Fruit fly (Drosophila melanogaster) whole organism, embryonic: ENCODE results near the gene Noa36.

Source experiments
- Asciz ChIP-seq: fragments of 200-800 bp; sonication (Bioruptor generic); optimal IDR thresholded peaks from 2 replicates; lab custom pipeline; 2017; ENCODE audit warnings: missing biosample characterization, mild to moderate bottlenecking, missing genetic modification characterization, missing genetic modification reagents
- Bdp1 ChIP-seq: fragments of 200-800 bp; sonication (Bioruptor generic); optimal IDR thresholded peaks from 3 replicates; lab custom pipeline; 2016; ENCODE audit warnings: missing biosample characterization, missing genetic modification characterization
- Blimp-1 ChIP-seq: fragments of 200-800 bp; sonication (Bioruptor generic); optimal IDR thresholded peaks from 3 replicates; lab custom pipeline; 2018; ENCODE audit warnings: missing biosample characterization, missing genetic modification characterization, mild to moderate bottlenecking, moderate library complexity, missing genetic modification reagents
- CG10147 ChIP-seq: fragments of 200-800 bp; sonication (Bioruptor generic); optimal IDR thresholded peaks from 2 replicates; lab custom pipeline; 2019; ENCODE audit warnings: missing biosample characterization, mild to moderate bottlenecking, missing genetic modification characterization, moderate library complexity
- CG10366 ChIP-seq: fragments of 200-800 bp; sonication (Bioruptor generic); IDR thresholded peaks from 2 replicates; pipeline ENCODE4 v1.3.6; 2022; ENCODE audit warnings: missing biosample characterization, missing genetic modification characterization
- CG10431 ChIP-seq: fragments of 200-800 bp; sonication (Bioruptor generic); optimal IDR thresholded peaks from 3 replicates; lab custom pipeline; 2018; ENCODE audit warnings: missing biosample characterization, mild to moderate bottlenecking, missing genetic modification characterization
- CG11093 ChIP-seq: fragments of 200-800 bp; sonication (Bioruptor generic); IDR thresholded peaks from 3 replicates; pipeline ENCODE4 v1.3.6; 2022; ENCODE audit warnings: missing biosample characterization, missing genetic modification characterization
- CG11398 ChIP-seq: fragments of 200-800 bp; sonication (Bioruptor generic); optimal IDR thresholded peaks from 2 replicates; lab custom pipeline; 2016; ENCODE audit warnings: missing biosample characterization, missing genetic modification characterization
- CG12744 ChIP-seq: fragments of 200-800 bp; sonication (Bioruptor generic); optimal IDR thresholded peaks from 2 replicates; lab custom pipeline; 2016; ENCODE audit warnings: missing biosample characterization, missing genetic modification characterization
- CG15269 ChIP-seq: fragments of 200-800 bp; sonication (Bioruptor generic); optimal IDR thresholded peaks from 2 replicates; lab custom pipeline; 2018; ENCODE audit warnings: missing biosample characterization, mild to moderate bottlenecking, missing genetic modification characterization, moderate library complexity
- CG17186 ChIP-seq: fragments of 200-800 bp; sonication (Bioruptor generic); optimal IDR thresholded peaks from 3 replicates; lab custom pipeline; 2017; ENCODE audit warnings: missing biosample characterization, missing genetic modification reagents, missing genetic modification characterization
- CG18011 ChIP-seq: fragments of 200-800 bp; sonication (Bioruptor generic); optimal IDR thresholded peaks from 2 replicates; lab custom pipeline; 2017; ENCODE audit warnings: missing biosample characterization, missing genetic modification characterization, mild to moderate bottlenecking, moderate library complexity, missing genotype
- CG2129 ChIP-seq: fragments of 200-800 bp; sonication (Bioruptor generic); IDR thresholded peaks from 2 replicates; pipeline ENCODE4 v1.3.6; 2022; ENCODE audit warnings: missing biosample characterization, missing genetic modification characterization; ENCODE audit not compliant: partially characterized antibody
- CG2678 ChIP-seq: fragments of 200-800 bp; sonication (Bioruptor generic); optimal IDR thresholded peaks from 3 replicates; lab custom pipeline; 2019; ENCODE audit warnings: missing biosample characterization, mild to moderate bottlenecking, missing genetic modification characterization, moderate library complexity
- CG4360 ChIP-seq: fragments of 200-800 bp; sonication (Bioruptor generic); IDR thresholded peaks from 2 replicates; pipeline ENCODE4 v1.3.6; 2022; ENCODE audit warnings: missing biosample characterization, missing genetic modification characterization
- CG4617 ChIP-seq: fragments of 200-800 bp; sonication (Bioruptor generic); optimal IDR thresholded peaks from 3 replicates; lab custom pipeline; 2016; ENCODE audit warnings: missing biosample characterization, missing genetic modification characterization, borderline replicate concordance
- CG4820 ChIP-seq: fragments of 200-800 bp; sonication (Bioruptor generic); optimal IDR thresholded peaks from 3 replicates; lab custom pipeline; 2016; ENCODE audit warnings: missing biosample characterization, missing genetic modification characterization
- CG4854 ChIP-seq: fragments of 200-800 bp; sonication (Bioruptor generic); optimal IDR thresholded peaks from 2 replicates; lab custom pipeline; 2016; ENCODE audit warnings: missing biosample characterization, missing genetic modification characterization, inconsistent platforms
- CG5180 ChIP-seq: fragments of 200-800 bp; sonication (Bioruptor generic); optimal IDR thresholded peaks from 3 replicates; lab custom pipeline; 2017; ENCODE audit warnings: missing biosample characterization, missing genetic modification characterization, mild to moderate bottlenecking, moderate library complexity, missing genetic modification reagents
- CG7372 ChIP-seq: fragments of 200-800 bp; sonication (Bioruptor generic); IDR thresholded peaks from 2 replicates; pipeline ENCODE4 v1.3.6; 2022; ENCODE audit warnings: missing biosample characterization, missing genetic modification characterization
- CG8478 ChIP-seq: fragments of >200 bp; optimal IDR thresholded peaks from 2 replicates; lab custom pipeline; 2018
- CG9817 ChIP-seq: fragments of 200-800 bp; sonication (Bioruptor generic); optimal IDR thresholded peaks from 2 replicates; lab custom pipeline; 2018; ENCODE audit warnings: missing biosample characterization, mild to moderate bottlenecking, missing genetic modification characterization, moderate library complexity
- E2f1 ChIP-seq: fragments of 200-800 bp; sonication (Bioruptor generic); IDR thresholded peaks from 2 replicates; pipeline ENCODE4 v1.3.6; 2022; ENCODE audit warnings: missing biosample characterization, missing genetic modification characterization
- E2f2 ChIP-seq: fragments of 200-800 bp; sonication (Bioruptor generic); IDR thresholded peaks from 2 replicates; pipeline ENCODE4 v1.3.6; 2022; ENCODE audit warnings: missing biosample characterization, missing genetic modification characterization
- Ets97D ChIP-seq: fragments of 200-800 bp; sonication (Bioruptor generic); optimal IDR thresholded peaks from 3 replicates; lab custom pipeline; 2016; ENCODE audit warnings: missing biosample characterization, missing genetic modification characterization
- Fer1 ChIP-seq: fragments of 200-800 bp; sonication (Bioruptor generic); optimal IDR thresholded peaks from 2 replicates; lab custom pipeline; 2017; ENCODE audit warnings: missing biosample characterization, mild to moderate bottlenecking, missing genetic modification characterization
- Hmx ChIP-seq: fragments of 200-800 bp; sonication (Bioruptor generic); optimal IDR thresholded peaks from 2 replicates; lab custom pipeline; 2016; ENCODE audit warnings: missing biosample characterization, missing genetic modification characterization
- Kr ChIP-seq: fragments of 200-800 bp; sonication (Bioruptor generic); optimal IDR thresholded peaks from 2 replicates; lab custom pipeline; 2017; ENCODE audit warnings: missing biosample characterization, mild to moderate bottlenecking, missing genetic modification characterization
- Med ChIP-seq: fragments of 200-800 bp; sonication (Bioruptor generic); peaks from one replicate; lab custom pipeline; 2016; ENCODE audit warnings: missing biosample characterization, missing genetic modification characterization, mild to moderate bottlenecking, inconsistent platforms, moderate library complexity
- NC2α ChIP-seq: fragments of 200-800 bp; sonication (Bioruptor generic); optimal IDR thresholded peaks from 2 replicates; lab custom pipeline; 2016; ENCODE audit warnings: missing biosample characterization, missing genetic modification characterization
- NFAT ChIP-seq: fragments of 200-800 bp; sonication (Bioruptor generic); IDR thresholded peaks from 2 replicates; pipeline ENCODE4 v1.3.6; 2022; ENCODE audit warnings: missing biosample characterization, missing genetic modification characterization
- NK7.1 ChIP-seq: fragments of 200-800 bp; sonication (Bioruptor generic); optimal IDR thresholded peaks from 3 replicates; lab custom pipeline; 2016; ENCODE audit warnings: missing biosample characterization, missing genetic modification characterization
- Sox100B ChIP-seq: fragments of 200-800 bp; sonication (Bioruptor generic); optimal IDR thresholded peaks from 3 replicates; lab custom pipeline; 2018; ENCODE audit warnings: missing biosample characterization, mild to moderate bottlenecking, missing genetic modification characterization
- Tbp ChIP-seq: fragments of >200 bp; optimal IDR thresholded peaks from 2 replicates; lab custom pipeline; 2018; ENCODE audit warnings: missing biosample characterization, missing genetic modification characterization
- Xrp1 ChIP-seq: fragments of 200-800 bp; sonication (Bioruptor generic); IDR thresholded peaks from 2 replicates; pipeline ENCODE4 v1.3.6; 2022; ENCODE audit warnings: missing biosample characterization, missing genetic modification characterization
- amos ChIP-seq: fragments of 200-800 bp; sonication (Bioruptor generic); IDR thresholded peaks from 2 replicates; pipeline ENCODE4 v1.3.6; 2022; ENCODE audit warnings: missing biosample characterization, missing genetic modification characterization; ENCODE audit not compliant: partially characterized antibody
- bcd ChIP-seq: fragments of 200-800 bp; sonication (Bioruptor generic); optimal IDR thresholded peaks from 2 replicates; lab custom pipeline; 2017; ENCODE audit warnings: missing biosample characterization, mild to moderate bottlenecking, missing genetic modification characterization
- br ChIP-seq: fragments of >200 bp; optimal IDR thresholded peaks from 2 replicates; lab custom pipeline; 2017
- chif ChIP-seq, 2 experiments: fragments of 200-800 bp; sonication (Bioruptor generic); optimal IDR thresholded peaks; 3 replicates each; lab custom pipeline; 2016; ENCODE audit warnings: missing biosample characterization in 2 of 2, missing genetic modification characterization in 2 of 2
- chm ChIP-seq: fragments of 200-800 bp; sonication (Bioruptor generic); IDR thresholded peaks from 2 replicates; pipeline ENCODE4 v1.3.6; 2022; ENCODE audit warnings: missing biosample characterization, missing genetic modification characterization
- emc ChIP-seq: fragments of 200-800 bp; sonication (Bioruptor generic); optimal IDR thresholded peaks from 2 replicates; lab custom pipeline; 2016; ENCODE audit warnings: missing biosample characterization, missing genetic modification characterization
- ftz-f1 ChIP-seq: fragments of 200-800 bp; sonication (Bioruptor generic); optimal IDR thresholded peaks from 2 replicates; lab custom pipeline; 2016; ENCODE audit warnings: missing biosample characterization, missing genetic modification characterization
- gce ChIP-seq: fragments of 200-800 bp; sonication (Bioruptor generic); IDR thresholded peaks from 3 replicates; pipeline ENCODE4 v1.3.6; 2022; ENCODE audit warnings: missing biosample characterization, missing genetic modification characterization
- ken ChIP-seq: fragments of 200-800 bp; sonication (Bioruptor generic); IDR thresholded peaks from 3 replicates; pipeline ENCODE4 v1.3.6; 2022; ENCODE audit warnings: missing biosample characterization, missing genetic modification characterization
- mirr ChIP-seq: fragments of 200-800 bp; sonication (Bioruptor generic); optimal IDR thresholded peaks from 3 replicates; lab custom pipeline; 2018; ENCODE audit warnings: missing biosample characterization, mild to moderate bottlenecking, missing genetic modification characterization
- sens-2 ChIP-seq: fragments of 200-800 bp; sonication (Bioruptor generic); IDR thresholded peaks from 2 replicates; pipeline ENCODE4 v1.3.6; 2022; ENCODE audit warnings: missing biosample characterization, missing genetic modification characterization
- slbo ChIP-seq: fragments of 200-800 bp; sonication (Bioruptor generic); IDR thresholded peaks from 2 replicates; pipeline ENCODE4 v1.3.6; 2022; ENCODE audit warnings: missing biosample characterization, missing genetic modification characterization
- slp2 ChIP-seq: fragments of 200-800 bp; sonication (Bioruptor generic); optimal IDR thresholded peaks from 2 replicates; lab custom pipeline; 2016; ENCODE audit warnings: missing biosample characterization, missing genetic modification characterization
- ttk ChIP-seq: fragments of 200-800 bp; sonication (Bioruptor generic); IDR thresholded peaks from 2 replicates; pipeline ENCODE4 v2.1.2; 2022; ENCODE audit warnings: missing biosample characterization, missing genetic modification characterization
- tx ChIP-seq: fragments of 200-800 bp; sonication (Bioruptor generic); optimal IDR thresholded peaks from 2 replicates; lab custom pipeline; 2016; ENCODE audit warnings: missing biosample characterization, missing genetic modification characterization

Noa36 gene

DNA sequence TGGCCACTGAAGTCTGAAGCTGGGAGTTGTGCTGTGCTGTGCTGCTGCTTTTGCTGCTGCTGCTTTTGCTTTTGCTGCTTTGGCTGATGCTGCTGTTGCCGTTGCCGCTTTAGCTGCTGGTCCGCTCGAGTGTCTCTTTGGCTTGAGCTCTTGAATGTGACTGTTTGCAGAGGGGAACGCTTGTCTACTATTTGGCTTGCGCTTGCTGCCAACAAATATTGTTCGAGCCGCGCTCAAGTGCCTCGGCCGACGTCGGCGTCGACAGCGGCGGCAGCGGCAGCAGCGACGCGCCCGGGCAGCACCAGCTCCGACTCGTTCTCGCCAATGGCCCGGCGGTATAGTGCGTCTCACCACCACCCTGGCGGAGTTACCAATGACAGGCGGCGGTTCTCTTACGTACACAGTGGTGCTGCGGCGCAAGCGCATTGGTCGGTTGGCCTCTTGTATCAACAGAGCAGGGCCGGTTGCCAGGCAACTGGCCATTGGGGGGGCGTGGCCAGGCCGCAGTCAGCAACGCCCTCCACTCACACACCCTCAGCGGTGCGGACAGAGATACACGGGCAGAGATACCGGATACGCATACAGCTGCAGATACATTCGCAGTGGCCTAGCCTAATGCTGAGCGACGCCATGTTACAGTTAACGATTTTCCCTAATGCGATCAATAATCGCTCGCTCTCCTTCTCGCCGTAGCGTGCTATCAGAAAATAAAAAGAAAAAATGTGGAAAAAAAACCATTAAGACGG lies 13.8 kb downstream of the Noa36 start, which contains the start of gene fkh (continued):
- peak; percentile 25 for TF ChIP-seq CG4617 (GFP tag; lab: Kevin White, UChicago)
- TF ChIP-seq CG10431 (GFP tag; lab: Kevin White, UChicago): peak; percentile 93
- no peak for TF ChIP-seq Tbp (GFP tag; lab: Kevin White, UChicago)
- peak; percentile 79 to 83 for TF ChIP-seq chif (GFP tag; optimal IDR thresholded peaks at IDR 0.05; lab: Kevin White, UChicago)
- TF ChIP-seq Bdp1 (GFP tag; lab: Kevin White, UChicago): peak; percentile 89
- peak; percentile 84 for TF ChIP-seq slp2 (GFP tag; lab: Kevin White, UChicago)
- TF ChIP-seq chm (GFP tag; lab: Robert Waterston, UW): peak; percentile 73
- TF ChIP-seq Asciz (GFP tag; lab: Kevin White, UChicago): peak; percentile 95
- peak; percentile 99 for TF ChIP-seq Fer1
- peak; percentile 39 for TF ChIP-seq CG10147 (GFP tag; lab: Kevin White, UChicago)
- peak; percentile 92 for TF ChIP-seq NC2α (GFP tag; lab: Kevin White, UChicago)
- TF ChIP-seq CG2678 (tag; lab: Kevin White, UChicago): peak; percentile 90
- peak; percentile 67; the same call in 1 of the 2 replicates for TF ChIP-seq ttk (GFP tag; lab: Robert Waterston, UW)
- no peak for TF ChIP-seq amos
- peak; percentile 62 for TF ChIP-seq Ets97D (GFP tag; lab: Kevin White, UChicago)
- peak; percentile 55 for TF ChIP-seq NFAT (GFP tag; lab: Robert Waterston, UW)
- peak; percentile 41; the same call in 1 of the 2 replicates for TF ChIP-seq CG7372 (GFP tag; lab: Robert Waterston, UW)
- TF ChIP-seq Kr (GFP tag; lab: Kevin White, UChicago): peak; percentile 98
- peak; percentile 93 for TF ChIP-seq CG5180 (GFP tag; lab: Kevin White, UChicago)
- TF ChIP-seq bcd (GFP tag; lab: Kevin White, UChicago): peak; percentile 92
- peak; percentile 36; the same call in 1 of the 2 replicates for TF ChIP-seq E2f1 (GFP tag; lab: Robert Waterston, UW)
- TF ChIP-seq mirr (GFP tag; lab: Kevin White, UChicago): peak; percentile 98
- peak; percentile 94 for TF ChIP-seq NK7.1
- peak; percentile 93 for TF ChIP-seq CG17186 (GFP tag; lab: Kevin White, UChicago)
- peak; percentile 92 for TF ChIP-seq CG11398
- peak; percentile 85 for TF ChIP-seq CG12744 (GFP tag; lab: Kevin White, UChicago)
- TF ChIP-seq ken (GFP tag; lab: Robert Waterston, UW): no peak
- TF ChIP-seq CG4820 (GFP tag; lab: Kevin White, UChicago): peak; percentile 65
- peak; percentile 78 for TF ChIP-seq tx
- TF ChIP-seq Hmx (GFP tag; lab: Kevin White, UChicago): no peak
- TF ChIP-seq CG2129 (GFP tag; lab: Robert Waterston, UW): no peak
- TF ChIP-seq CG15269 (tag; lab: Kevin White, UChicago): peak; percentile 58
- TF ChIP-seq Blimp-1 (GFP tag; lab: Kevin White, UChicago): peak; percentile 72
- TF ChIP-seq br (lab: Kevin White, UChicago): no peak
- peak; percentile 61; the same call in 1 of the 2 replicates for TF ChIP-seq sens-2 (GFP tag; lab: Robert Waterston, UW)
- peak; percentile 75 for TF ChIP-seq CG4360
- peak; percentile 87 for TF ChIP-seq Xrp1 (GFP tag; lab: Robert Waterston, UW)
- TF ChIP-seq CG11093: peak; percentile 64; the same call in 1 of the 3 replicates
- peak; percentile 69 for TF ChIP-seq CG18011 (GFP tag; lab: Kevin White, UChicago)
- peak; percentile 72; the same call in 1 of the 2 replicates for TF ChIP-seq E2f2
- TF ChIP-seq CG4854 (GFP tag; lab: Kevin White, UChicago): peak; percentile 95
- peak; percentile 74 for TF ChIP-seq emc (GFP tag; lab: Kevin White, UChicago)
- TF ChIP-seq ftz-f1 (GFP tag; lab: Kevin White, UChicago): peak; percentile 84
- peak; percentile 53; the same call in 1 of the 2 replicates for TF ChIP-seq CG10366
- peak; percentile 56 for TF ChIP-seq slbo (GFP tag; lab: Robert Waterston, UW)
- TF ChIP-seq Med (GFP tag; lab: Kevin White, UChicago): peak; percentile 99
- TF ChIP-seq gce (GFP tag; lab: Robert Waterston, UW): peak; percentile 67
- TF ChIP-seq CG8478: peak; percentile 85
- TF ChIP-seq CG9817 (tag; lab: Kevin White, UChicago): peak; percentile 49
- peak; percentile 95 for TF ChIP-seq Sox100B
